Worm (Caenorhabditis elegans) whole organism, L1 larva: Measurements from ENCODE around the gene nep-2.

Experiments
- C16A3.4 ChIP-seq: fragments of 150-350 bp; optimal IDR thresholded peaks from 2 replicates; lab custom pipeline; 2014; ENCODE audit warnings: missing biosample characterization, missing genetic modification characterization
- C34B4.2 ChIP-seq: sonication (generic microtip); optimal IDR thresholded peaks from 2 replicates; lab custom pipeline; 2017; ENCODE audit warnings: mild to moderate bottlenecking, missing genetic modification characterization, missing compliant biosample characterization
- F16B12.6 ChIP-seq: fragments of 150-350 bp; optimal IDR thresholded peaks from 2 replicates; lab custom pipeline; 2014; ENCODE audit warnings: missing biosample characterization, missing genetic modification characterization
- aly-2 ChIP-seq: fragments of 150-350 bp; optimal IDR thresholded peaks from 2 replicates; lab custom pipeline; 2014; ENCODE audit warnings: missing biosample characterization, missing genetic modification characterization
- ama-1 ChIP-seq: fragments of 150-350 bp; optimal IDR thresholded peaks from 2 replicates; lab custom pipeline; 2014
- ceh-63 ChIP-seq: fragments of 200-800 bp; sonication (Bioruptor generic); optimal IDR thresholded peaks from 2 replicates; lab custom pipeline; 2018; ENCODE audit warnings: mild to moderate bottlenecking, missing genetic modification characterization, missing compliant biosample characterization
- ceh-8 ChIP-seq: fragments of 200-800 bp; sonication (Bioruptor generic); optimal IDR thresholded peaks from 2 replicates; lab custom pipeline; 2018; ENCODE audit warnings: mild to moderate bottlenecking, missing genetic modification characterization, moderate library complexity, missing compliant biosample characterization
- ceh-82 ChIP-seq, 3 experiments: fragments of 150-350 bp in 1 of 3; sonication (generic microtip) in 2 of 3; optimal IDR thresholded peaks; 2 replicates each; lab custom pipeline; 2014 to 2017; ENCODE audit warnings: missing biosample characterization in 3 of 3, missing genetic modification characterization in 3 of 3
- ceh-88 ChIP-seq: fragments of 200-800 bp; sonication (Bioruptor generic); IDR thresholded peaks from 2 replicates; pipeline ENCODE4 v1.3.6; 2022; ENCODE audit warnings: missing genetic modification characterization, missing compliant biosample characterization
- ceh-90 ChIP-seq: sonication (generic microtip); optimal IDR thresholded peaks from 2 replicates; lab custom pipeline; 2016; ENCODE audit warnings: missing genetic modification characterization, missing compliant biosample characterization
- dsc-1 ChIP-seq: sonication (generic microtip); optimal IDR thresholded peaks from 2 replicates; lab custom pipeline; 2016; ENCODE audit warnings: mild to moderate bottlenecking, missing genetic modification characterization, missing compliant biosample characterization
- efl-3 ChIP-seq: fragments of 200-800 bp; sonication (Bioruptor generic); optimal IDR thresholded peaks from 2 replicates; lab custom pipeline; 2018; ENCODE audit warnings: mild to moderate bottlenecking, missing genetic modification characterization, missing compliant biosample characterization
- fkh-8 ChIP-seq: sonication (generic microtip); optimal IDR thresholded peaks from 2 replicates; lab custom pipeline; 2016; ENCODE audit warnings: mild to moderate bottlenecking, missing genetic modification characterization, missing compliant biosample characterization
- grh-1 ChIP-seq: fragments of 200-800 bp; sonication (Bioruptor generic); IDR thresholded peaks from 2 replicates; pipeline ENCODE4 v1.3.6; 2022; ENCODE audit warnings: missing genetic modification reagents, missing genetic modification characterization, missing compliant biosample characterization
- hlh-4 ChIP-seq: sonication (generic microtip); optimal IDR thresholded peaks from 2 replicates; lab custom pipeline; 2016; ENCODE audit warnings: mild to moderate bottlenecking, missing genetic modification characterization, missing compliant biosample characterization
- irx-1 ChIP-seq: sonication (generic microtip); optimal IDR thresholded peaks from 2 replicates; lab custom pipeline; 2016; ENCODE audit warnings: missing genetic modification characterization, missing compliant biosample characterization
- lin-35 ChIP-seq, 2 experiments: fragments of 150-350 bp; optimal IDR thresholded peaks; 2 replicates each; lab custom pipeline; 2014; ENCODE audit warnings: missing biosample characterization in 2 of 2, missing genetic modification characterization in 2 of 2, missing genetic modification reagents in 2 of 2
- lin-39 ChIP-seq: fragments of 150-350 bp; optimal IDR thresholded peaks from 2 replicates; lab custom pipeline; 2014; ENCODE audit warnings: missing biosample characterization, missing genetic modification reagents, missing genetic modification characterization
- lir-3 ChIP-seq: sonication (generic microtip); optimal IDR thresholded peaks from 2 replicates; lab custom pipeline; 2016; ENCODE audit warnings: mild to moderate bottlenecking, missing genetic modification characterization, moderate library complexity, missing compliant biosample characterization; ENCODE audit not compliant: poor library complexity
- lsy-2 ChIP-seq, 2 experiments: fragments of 150-350 bp; optimal IDR thresholded peaks; 2 replicates each; lab custom pipeline; 2014; ENCODE audit warnings: missing biosample characterization in 2 of 2, missing genetic modification characterization in 2 of 2
- mab-9 ChIP-seq: fragments of 200-800 bp; sonication (Bioruptor generic); IDR thresholded peaks from 2 replicates; pipeline ENCODE4 v1.3.6; 2022; ENCODE audit warnings: missing genetic modification reagents, missing genetic modification characterization, missing compliant biosample characterization
- mef-2 ChIP-seq: fragments of 150-350 bp; optimal IDR thresholded peaks from 2 replicates; lab custom pipeline; 2014; ENCODE audit warnings: missing biosample characterization, missing genetic modification characterization
- mep-1 ChIP-seq: fragments of 150-350 bp; optimal IDR thresholded peaks from 2 replicates; lab custom pipeline; 2014; ENCODE audit warnings: missing biosample characterization, missing genetic modification characterization
- nhr-47 ChIP-seq: sonication (generic microtip); optimal IDR thresholded peaks from 2 replicates; lab custom pipeline; 2016; ENCODE audit warnings: mild to moderate bottlenecking, missing genetic modification characterization, moderate library complexity, missing compliant biosample characterization
- nhr-76 ChIP-seq: sonication (generic microtip); optimal IDR thresholded peaks from 2 replicates; lab custom pipeline; 2017; ENCODE audit warnings: missing biosample characterization, missing genetic modification characterization
- nhr-84 ChIP-seq: sonication (generic microtip); optimal IDR thresholded peaks from 2 replicates; lab custom pipeline; 2017; ENCODE audit warnings: missing biosample characterization, missing genetic modification characterization
- nhr-90 ChIP-seq: sonication (generic microtip); optimal IDR thresholded peaks from 2 replicates; lab custom pipeline; 2016; ENCODE audit warnings: mild to moderate bottlenecking, missing genetic modification characterization, missing compliant biosample characterization; ENCODE audit not compliant: poor library complexity
- pag-3 ChIP-seq: sonication (generic microtip); optimal IDR thresholded peaks from 2 replicates; lab custom pipeline; 2017; ENCODE audit warnings: missing genetic modification characterization, mild to moderate bottlenecking, missing compliant biosample characterization, antibody characterized with exemption, borderline replicate concordance; ENCODE audit not compliant: insufficient read depth
- pqm-1 ChIP-seq: sonication (generic microtip); optimal IDR thresholded peaks from 3 replicates; lab custom pipeline; 2017; ENCODE audit warnings: missing biosample characterization, missing genetic modification characterization
- rnt-1 ChIP-seq: sonication (generic microtip); optimal IDR thresholded peaks from 2 replicates; lab custom pipeline; 2016; ENCODE audit warnings: mild to moderate bottlenecking, missing genetic modification characterization, moderate library complexity, missing compliant biosample characterization
- snu-23 ChIP-seq: sonication (generic microtip); optimal IDR thresholded peaks from 2 replicates; lab custom pipeline; 2016; ENCODE audit warnings: missing genetic modification characterization, missing compliant biosample characterization
- sox-4 ChIP-seq: sonication (generic microtip); optimal IDR thresholded peaks from 2 replicates; lab custom pipeline; 2016; ENCODE audit warnings: missing genetic modification characterization, missing compliant biosample characterization
- sptf-1 ChIP-seq: fragments of 150-350 bp; optimal IDR thresholded peaks from 2 replicates; lab custom pipeline; 2014; ENCODE audit warnings: missing biosample characterization, missing genetic modification characterization
- sup-37 ChIP-seq: fragments of 200-800 bp; sonication (Bioruptor generic); optimal IDR thresholded peaks from 2 replicates; lab custom pipeline; 2018; ENCODE audit warnings: mild to moderate bottlenecking, missing genetic modification characterization, missing compliant biosample characterization
- swsn-7 ChIP-seq: sonication (generic microtip); optimal IDR thresholded peaks from 2 replicates; lab custom pipeline; 2016; ENCODE audit warnings: missing genetic modification characterization, missing compliant biosample characterization
- tbx-2 ChIP-seq: sonication (generic microtip); optimal IDR thresholded peaks from 2 replicates; lab custom pipeline; 2016; ENCODE audit warnings: missing genetic modification characterization, missing compliant biosample characterization
- unc-130 ChIP-seq: fragments of 150-350 bp; optimal IDR thresholded peaks from 2 replicates; lab custom pipeline; 2017; ENCODE audit warnings: missing biosample characterization, missing genetic modification characterization, inconsistent platforms
- unc-62 ChIP-seq: fragments of 150-350 bp; optimal IDR thresholded peaks from 2 replicates; lab custom pipeline; 2014; ENCODE audit warnings: missing biosample characterization, missing genetic modification reagents, missing genetic modification characterization
- unc-86 ChIP-seq: sonication (generic microtip); optimal IDR thresholded peaks from 2 replicates; lab custom pipeline; 2016; ENCODE audit warnings: missing genetic modification characterization, missing compliant biosample characterization
- vab-15 ChIP-seq: sonication (generic microtip); optimal IDR thresholded peaks from 2 replicates; lab custom pipeline; 2017; ENCODE audit warnings: missing genotype, mild to moderate bottlenecking, missing genetic modification characterization, missing compliant biosample characterization
- xbp-1 ChIP-seq: sonication (generic microtip); optimal IDR thresholded peaks from 2 replicates; lab custom pipeline; 2016; ENCODE audit warnings: missing genetic modification characterization, missing compliant biosample characterization
- ztf-4 ChIP-seq: fragments of 150-350 bp; optimal IDR thresholded peaks from 2 replicates; lab custom pipeline; 2014; ENCODE audit warnings: missing biosample characterization, missing genetic modification characterization

nep-2 gene

DNA sequence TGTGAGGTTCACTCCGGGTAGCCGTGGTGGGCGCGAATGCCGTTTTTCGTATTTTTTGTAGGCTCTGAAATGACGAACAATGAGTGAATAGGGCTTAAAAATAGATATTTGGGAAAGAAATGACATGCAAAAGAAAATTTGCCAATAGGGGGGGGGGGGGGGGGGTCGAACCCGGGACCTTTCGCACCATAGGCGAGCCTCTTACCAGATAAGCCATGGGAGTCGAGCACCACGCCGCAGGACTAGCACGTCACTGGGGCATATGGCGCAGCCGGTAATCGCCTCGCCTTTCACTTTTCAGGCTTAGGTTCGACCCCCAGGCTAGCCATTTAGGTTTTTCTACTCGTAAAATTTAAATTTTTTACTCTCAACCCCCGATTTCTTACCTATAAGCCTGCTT is 6.3 kb downstream of the nep-2 start:
- no peak for TF ChIP-seq unc-86 (tag; lab: Kevin White, UChicago)
- no peak for TF ChIP-seq mab-9 (GFP tag; lab: Robert Waterston, UW)
- TF ChIP-seq ceh-63 (GFP tag; lab: Kevin White, UChicago): no peak
- TF ChIP-seq nhr-84 (tag; lab: Kevin White, UChicago): no peak
- TF ChIP-seq swsn-7: no peak
- TF ChIP-seq ztf-4: no peak
- no peak for TF ChIP-seq sup-37
- no peak for TF ChIP-seq vab-15 (tag; lab: Kevin White, UChicago)
- no peak for TF ChIP-seq pag-3 (tag; lab: Kevin White, UChicago)

DNA sequence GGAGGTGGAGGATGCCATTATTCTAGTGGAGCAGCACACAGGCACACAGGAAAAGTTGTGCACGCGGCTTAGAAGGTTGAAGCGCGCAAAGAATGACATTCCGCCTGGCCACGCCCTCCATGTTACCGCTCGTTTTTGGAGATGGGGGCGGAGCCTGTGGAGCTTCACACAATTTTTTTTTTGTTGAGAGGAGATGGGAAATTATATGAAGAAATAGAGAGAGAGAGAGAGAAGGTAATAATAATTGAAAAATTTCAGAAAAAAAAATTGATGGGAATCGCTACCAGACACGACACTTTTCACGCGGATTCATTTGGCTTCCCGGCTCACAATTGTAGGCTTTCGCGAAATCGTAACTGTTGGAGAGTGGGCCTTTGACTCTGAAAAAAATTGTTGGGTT is 8.2 kb downstream of the nep-2 start, which contains the start of gene T05A8.3:
Gene T05A8.3 (minus strand): TSS at position 101 of the 400 bp plus-strand sequence.
- TF ChIP-seq snu-23 (GFP tag; lab: Kevin White, UChicago) (no peak), rnt-1 (tag; lab: Kevin White, UChicago) (no peak), fkh-8 (no peak), sox-4 (tag; lab: Kevin White, UChicago) (no peak), aly-2 (tag; lab: Kevin White, UChicago) (no peak), ceh-82 (tag; optimal IDR thresholded peaks at IDR 0.05; lab: Kevin White, UChicago) (no peak), lin-39 (tag; lab: Kevin White, UChicago) (no peak), mef-2 (tag; lab: Kevin White, UChicago) (no peak), C34B4.2 (tag; lab: Kevin White, UChicago) (no peak), grh-1 (no peak), C16A3.4 (tag; lab: Kevin White, UChicago) (no peak), sup-37 (no peak), unc-62 (no peak), unc-86 (tag; lab: Kevin White, UChicago) (no peak), lir-3 (tag; lab: Kevin White, UChicago) (no peak), ceh-88 (GFP tag; lab: Robert Waterston, UW) (no peak), nhr-76 (no peak), mep-1 (tag; lab: Kevin White, UChicago) (no peak), irx-1 (tag; lab: Kevin White, UChicago) (no peak)

DNA sequence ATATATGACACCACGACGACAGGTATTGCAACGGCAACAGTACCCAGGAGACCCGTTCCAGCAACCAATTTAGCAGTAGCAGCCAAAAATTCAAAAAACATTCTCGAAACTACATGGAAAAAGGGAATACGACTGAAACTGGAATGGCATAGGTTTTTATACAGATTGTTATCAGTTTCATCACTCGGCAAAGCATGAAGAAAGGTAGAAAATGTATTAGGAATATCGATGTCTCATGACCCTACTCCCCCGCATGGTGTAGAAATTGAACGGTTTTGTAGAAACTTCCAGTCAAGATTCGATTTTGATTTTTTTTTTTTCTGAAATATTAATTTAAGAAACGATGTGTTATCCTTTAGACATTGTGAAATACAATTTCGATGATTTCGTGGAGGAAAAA is 14.6 kb downstream of the nep-2 start, which contains the start of gene T05A8.2:
Gene T05A8.2 (minus strand): TSS at position 101 of the 400 bp plus-strand sequence.
- no peak for TF ChIP-seq pqm-1 (tag; lab: Kevin White, UChicago)
- TF ChIP-seq ama-1 (lab: Kevin White, UChicago): no peak
- no peak for TF ChIP-seq sptf-1
- no peak for TF ChIP-seq mab-9 (GFP tag; lab: Robert Waterston, UW)
- no peak for TF ChIP-seq vab-15 (tag; lab: Kevin White, UChicago)
- TF ChIP-seq efl-3 (GFP tag; lab: Kevin White, UChicago): no peak
- no peak for TF ChIP-seq aly-2 (tag; lab: Kevin White, UChicago)
- no peak for TF ChIP-seq sox-4 (tag; lab: Kevin White, UChicago)
- TF ChIP-seq tbx-2: no peak
- TF ChIP-seq F16B12.6: no peak

DNA sequence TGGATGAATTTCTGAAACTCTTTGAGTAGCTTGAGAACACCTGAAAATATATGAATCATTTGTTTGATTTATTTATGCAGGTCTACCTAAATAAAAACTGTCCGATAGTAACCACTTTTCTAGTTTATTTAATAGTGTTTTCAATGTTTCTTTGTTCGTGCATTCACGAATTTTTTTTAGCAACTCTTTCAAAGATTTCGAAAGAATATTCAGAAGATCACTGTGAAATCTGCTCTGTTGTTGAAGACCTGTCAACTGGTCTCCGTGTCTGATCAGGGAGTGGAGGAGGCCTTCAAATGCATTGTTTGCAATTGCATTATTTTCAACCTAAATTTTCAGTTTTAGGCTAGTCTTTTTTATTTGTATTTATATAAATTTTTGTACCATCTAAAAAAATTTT is 15.6 kb downstream of the nep-2 start, which contains the start of gene T05A8.1:
Gene T05A8.1 (minus strand): TSS at position 101 of the 400 bp plus-strand sequence.
- TF ChIP-seq lin-35 (GFP tag; optimal IDR thresholded peaks at IDR 0.05; lab: Kevin White, UChicago): no peak
- TF ChIP-seq efl-3 (GFP tag; lab: Kevin White, UChicago): no peak
- TF ChIP-seq aly-2 (tag; lab: Kevin White, UChicago): no peak
- TF ChIP-seq ceh-8 (GFP tag; lab: Kevin White, UChicago): no peak
- TF ChIP-seq lir-3 (tag; lab: Kevin White, UChicago): no peak
- TF ChIP-seq xbp-1 (tag; lab: Kevin White, UChicago): no peak
- TF ChIP-seq lsy-2 (tag; optimal IDR thresholded peaks at IDR 0.05; lab: Kevin White, UChicago): no peak
- no peak for TF ChIP-seq nhr-90 (tag; lab: Kevin White, UChicago)
- TF ChIP-seq hlh-4: no peak
- no peak for TF ChIP-seq ama-1 (lab: Kevin White, UChicago)
- TF ChIP-seq nhr-47 (tag; lab: Kevin White, UChicago): no peak
- no peak for TF ChIP-seq unc-130
- TF ChIP-seq vab-15 (tag; lab: Kevin White, UChicago): no peak
- no peak for TF ChIP-seq rnt-1 (tag; lab: Kevin White, UChicago)
- no peak for TF ChIP-seq mep-1 (tag; lab: Kevin White, UChicago)
- no peak for TF ChIP-seq ztf-4
- no peak for TF ChIP-seq ceh-90
- TF ChIP-seq dsc-1: no peak
